Worm (Caenorhabditis elegans): ENCODE data around the gene noa-1.

The noa-1 gene

ce11 chrII:13560553-13560952 is 19.7 kb upstream of the noa-1 start:
- TF ChIP-seq F13C5.2 (tag; optimal IDR thresholded peaks at IDR 0.05) (no peak), ceh-36 (tag; optimal IDR thresholded peaks at IDR 0.05) (no peak), tra-4 (tag; optimal IDR thresholded peaks at IDR 0.05) (no peak), scrt-1 (GFP tag; IDR thresholded peaks at IDR 0.05) (no peak), aly-1 (tag; optimal IDR thresholded peaks at IDR 0.05) (no peak), ama-1 (optimal IDR thresholded peaks at IDR 0.05) (no peak), pes-1 (GFP tag; IDR thresholded peaks at IDR 0.05) (no peak), hmbx-1 (tag; optimal IDR thresholded peaks at IDR 0.05) (no peak), ets-7 (tag; optimal IDR thresholded peaks at IDR 0.05) (no peak), tbx-11 (GFP tag; IDR thresholded peaks at IDR 0.05) (no peak), sea-1 (GFP tag; conservative IDR thresholded peaks at IDR 0.05) (no peak), hnd-1 (tag; optimal IDR thresholded peaks at IDR 0.05) (no peak), ceh-13 (GFP tag; optimal IDR thresholded peaks at IDR 0.05) (no peak), tbx-37 (GFP tag; conservative IDR thresholded peaks at IDR 0.05) (no peak), flt-1 (GFP tag; IDR thresholded peaks at IDR 0.05) (no peak)

DNA sequence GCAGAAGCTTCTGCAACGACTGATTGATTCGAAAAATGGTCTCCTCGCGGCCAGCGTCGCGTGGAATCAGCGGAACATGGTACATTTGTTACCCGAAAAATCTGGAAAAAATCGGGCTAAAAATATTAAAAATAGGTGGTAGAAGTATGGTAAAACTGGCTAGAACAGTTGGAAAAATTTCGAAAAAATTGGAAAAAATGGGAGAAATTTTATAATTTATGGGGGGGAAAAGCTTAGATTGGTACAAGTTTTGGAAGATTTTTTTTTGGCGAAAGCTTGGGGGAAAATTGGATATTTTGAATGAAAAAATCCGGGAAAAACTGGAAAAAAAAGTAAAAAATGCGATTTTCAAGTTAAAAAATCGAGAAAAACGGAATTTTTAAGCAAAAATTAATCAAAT is 6.7 kb upstream of the noa-1 start, which contains the start of gene ddl-2:
ddl-2 (minus strand) TSS at position 101 of the 400 bp plus-strand sequence.
- TF ChIP-seq tbx-37 (GFP tag; conservative IDR thresholded peaks at IDR 0.05): no peak
- no peak for TF ChIP-seq ama-1 (optimal IDR thresholded peaks at IDR 0.05)
- no peak for TF ChIP-seq pes-1 (GFP tag; IDR thresholded peaks at IDR 0.05)
- TF ChIP-seq ceh-36 (tag; optimal IDR thresholded peaks at IDR 0.05): no peak
- no peak for TF ChIP-seq sea-1 (GFP tag; conservative IDR thresholded peaks at IDR 0.05)
- no peak for TF ChIP-seq B0310.2 (tag; optimal IDR thresholded peaks at IDR 0.05)
- no peak for TF ChIP-seq scrt-1 (GFP tag; IDR thresholded peaks at IDR 0.05)
- no peak for TF ChIP-seq hmg-4 (GFP tag; optimal IDR thresholded peaks at IDR 0.05)
- no peak for TF ChIP-seq flt-1 (GFP tag; IDR thresholded peaks at IDR 0.05)
- TF ChIP-seq ets-7 (tag; optimal IDR thresholded peaks at IDR 0.05): no peak
- no peak for TF ChIP-seq tra-4 (tag; optimal IDR thresholded peaks at IDR 0.05)
- TF ChIP-seq hnd-1 (tag; optimal IDR thresholded peaks at IDR 0.05): no peak
- TF ChIP-seq hmbx-1 (tag; optimal IDR thresholded peaks at IDR 0.05): no peak
- TF ChIP-seq tbx-11 (GFP tag; IDR thresholded peaks at IDR 0.05): no peak
- TF ChIP-seq F13C5.2 (tag; optimal IDR thresholded peaks at IDR 0.05): no peak
- TF ChIP-seq aly-1 (tag; optimal IDR thresholded peaks at IDR 0.05): no peak
- no peak for TF ChIP-seq ceh-13 (GFP tag; optimal IDR thresholded peaks at IDR 0.05)

DNA sequence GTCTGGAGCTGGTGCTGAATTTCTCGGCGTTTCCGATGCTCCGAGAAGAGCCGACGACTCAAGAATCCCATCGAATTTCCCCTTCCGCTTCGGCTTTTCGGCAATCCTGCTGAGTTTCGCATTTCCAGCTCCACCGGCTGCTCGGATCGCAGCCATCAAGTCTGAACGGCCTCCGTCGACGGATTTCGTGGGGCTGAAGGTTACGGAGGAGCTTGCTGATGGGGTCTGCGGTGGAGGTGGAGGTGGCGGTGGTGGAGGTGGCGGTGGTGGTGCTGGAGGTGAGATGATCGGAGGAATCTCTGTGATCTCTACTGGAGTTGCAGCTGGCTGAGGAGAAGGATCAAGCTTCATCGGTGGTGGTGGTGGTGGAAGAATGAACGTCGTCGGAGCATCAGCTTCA is 2.1 kb upstream of the noa-1 start:
- TF ChIP-seq ama-1 (optimal IDR thresholded peaks at IDR 0.05) (no peak), flt-1 (GFP tag; IDR thresholded peaks at IDR 0.05) (no peak), ets-7 (tag; optimal IDR thresholded peaks at IDR 0.05) (no peak), pes-1 (GFP tag; IDR thresholded peaks at IDR 0.05) (no peak), tbx-37 (GFP tag; conservative IDR thresholded peaks at IDR 0.05) (no peak), hmg-4 (GFP tag; optimal IDR thresholded peaks at IDR 0.05) (no peak), scrt-1 (GFP tag; IDR thresholded peaks at IDR 0.05) (no peak), aly-1 (tag; optimal IDR thresholded peaks at IDR 0.05) (no peak), ceh-13 (GFP tag; optimal IDR thresholded peaks at IDR 0.05) (no peak), hmbx-1 (tag; optimal IDR thresholded peaks at IDR 0.05) (no peak), ceh-36 (tag; optimal IDR thresholded peaks at IDR 0.05) (no peak), sea-1 (GFP tag; conservative IDR thresholded peaks at IDR 0.05) (no peak), tbx-11 (GFP tag; IDR thresholded peaks at IDR 0.05) (no peak), B0310.2 (tag; optimal IDR thresholded peaks at IDR 0.05) (no peak), F13C5.2 (tag; optimal IDR thresholded peaks at IDR 0.05) (no peak)

DNA sequence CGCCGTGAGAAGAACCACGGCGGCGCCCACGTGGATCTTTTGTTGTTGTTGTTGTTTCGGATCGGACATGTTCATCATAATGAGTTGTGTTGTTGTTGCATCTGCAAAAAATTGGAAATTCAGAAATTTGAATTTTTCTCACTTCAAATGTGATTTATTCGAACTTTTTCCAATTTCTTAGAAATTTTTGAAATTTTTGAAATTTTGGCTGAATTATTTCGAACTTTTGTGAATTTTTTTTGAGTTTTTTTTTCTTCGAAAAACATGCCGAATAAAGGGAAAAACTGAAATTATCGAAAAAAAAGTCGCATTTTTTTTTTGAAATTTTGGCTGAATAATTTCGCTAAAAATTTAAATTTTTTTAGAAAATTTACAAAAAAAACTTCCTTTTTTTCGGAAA is 9.7 kb downstream of the noa-1 start, which contains the start of gene snx-14:
snx-14 (minus strand) TSS at position 101 of the 400 bp plus-strand sequence.
- TF ChIP-seq hnd-1 (tag; optimal IDR thresholded peaks at IDR 0.05) (no peak), tra-4 (tag; optimal IDR thresholded peaks at IDR 0.05) (no peak), ceh-36 (tag; optimal IDR thresholded peaks at IDR 0.05) (no peak), pes-1 (GFP tag; IDR thresholded peaks at IDR 0.05) (no peak), scrt-1 (GFP tag; IDR thresholded peaks at IDR 0.05) (no peak), flt-1 (GFP tag; IDR thresholded peaks at IDR 0.05) (no peak), hmbx-1 (tag; optimal IDR thresholded peaks at IDR 0.05) (no peak), tbx-11 (GFP tag; IDR thresholded peaks at IDR 0.05) (no peak)

DNA sequence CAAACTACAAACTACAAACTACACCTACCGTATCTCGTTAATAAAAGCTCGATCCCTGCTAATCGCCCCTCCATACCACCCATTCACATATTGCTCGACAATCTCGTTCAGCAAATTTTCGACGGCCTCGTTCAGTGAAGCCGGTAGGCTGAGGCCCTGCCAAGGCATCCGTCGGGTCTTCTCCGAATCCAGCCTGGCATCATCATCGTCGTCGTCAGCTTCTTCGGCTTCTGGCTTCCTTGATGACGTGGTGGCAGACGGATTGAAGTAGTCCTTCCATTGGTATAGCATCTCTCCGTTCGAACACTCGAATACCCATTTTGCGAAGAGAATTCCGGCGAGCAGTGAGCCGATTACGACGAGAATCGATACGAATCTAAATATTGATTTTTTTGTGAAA is 10.2 kb downstream of the noa-1 start:
- no peak for TF ChIP-seq pes-1 (GFP tag; IDR thresholded peaks at IDR 0.05)
- TF ChIP-seq ceh-36 (tag; optimal IDR thresholded peaks at IDR 0.05): no peak
- TF ChIP-seq aly-1 (tag; optimal IDR thresholded peaks at IDR 0.05): no peak
- no peak for TF ChIP-seq B0310.2 (tag; optimal IDR thresholded peaks at IDR 0.05)
- TF ChIP-seq ama-1 (optimal IDR thresholded peaks at IDR 0.05): no peak
- no peak for TF ChIP-seq F13C5.2 (tag; optimal IDR thresholded peaks at IDR 0.05)
- TF ChIP-seq ets-7 (tag; optimal IDR thresholded peaks at IDR 0.05): no peak
- no peak for TF ChIP-seq tbx-11 (GFP tag; IDR thresholded peaks at IDR 0.05)
- TF ChIP-seq sea-1 (GFP tag; conservative IDR thresholded peaks at IDR 0.05): no peak
- TF ChIP-seq tra-4 (tag; optimal IDR thresholded peaks at IDR 0.05): no peak
- TF ChIP-seq ceh-13 (GFP tag; optimal IDR thresholded peaks at IDR 0.05): no peak
- no peak for TF ChIP-seq hmbx-1 (tag; optimal IDR thresholded peaks at IDR 0.05)
- TF ChIP-seq hnd-1 (tag; optimal IDR thresholded peaks at IDR 0.05): no peak
- TF ChIP-seq scrt-1 (GFP tag; IDR thresholded peaks at IDR 0.05): no peak
- TF ChIP-seq hmg-4 (GFP tag; optimal IDR thresholded peaks at IDR 0.05): no peak
- TF ChIP-seq tbx-37 (GFP tag; conservative IDR thresholded peaks at IDR 0.05): no peak
- no peak for TF ChIP-seq flt-1 (GFP tag; IDR thresholded peaks at IDR 0.05)

DNA sequence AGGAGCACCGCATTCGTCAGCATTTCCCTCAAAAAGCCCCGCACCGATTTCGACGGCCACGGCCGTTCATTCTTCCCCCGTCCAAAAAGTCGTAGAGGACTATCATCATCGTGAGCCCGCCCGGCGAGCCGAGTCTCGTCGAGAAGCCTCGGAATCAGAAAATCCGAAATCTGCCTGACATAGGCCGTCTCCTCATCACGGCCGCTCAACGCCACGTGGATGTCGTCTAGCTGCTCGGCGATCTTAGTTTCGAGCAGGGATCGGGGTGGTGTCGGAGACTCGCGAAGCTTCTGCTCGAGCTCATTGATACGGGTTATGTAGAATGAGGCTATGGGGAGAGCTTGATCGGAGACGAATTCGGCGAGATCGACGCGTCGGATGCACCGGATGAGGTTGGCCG is 11.7 kb downstream of the noa-1 start:
- TF ChIP-seq tra-4 (tag; optimal IDR thresholded peaks at IDR 0.05) (no peak), hmbx-1 (tag; optimal IDR thresholded peaks at IDR 0.05) (no peak), B0310.2 (tag; optimal IDR thresholded peaks at IDR 0.05) (no peak), hnd-1 (tag; optimal IDR thresholded peaks at IDR 0.05) (no peak), ama-1 (optimal IDR thresholded peaks at IDR 0.05) (no peak), ets-7 (tag; optimal IDR thresholded peaks at IDR 0.05) (no peak)

- TF ChIP-seq ama-1 (optimal IDR thresholded peaks at IDR 0.05) (peak; percentile 61), ceh-36 (tag; optimal IDR thresholded peaks at IDR 0.05) (no peak), hmg-4 (GFP tag; optimal IDR thresholded peaks at IDR 0.05) (peak; percentile 8), aly-1 (tag; optimal IDR thresholded peaks at IDR 0.05) (no peak)
Measured at ce11 chrII:13521977-13522404, 18.9 kb downstream of the noa-1 start.
